Worm (Caenorhabditis elegans): ENCODE data around the gene W07G1.1.

DNA sequence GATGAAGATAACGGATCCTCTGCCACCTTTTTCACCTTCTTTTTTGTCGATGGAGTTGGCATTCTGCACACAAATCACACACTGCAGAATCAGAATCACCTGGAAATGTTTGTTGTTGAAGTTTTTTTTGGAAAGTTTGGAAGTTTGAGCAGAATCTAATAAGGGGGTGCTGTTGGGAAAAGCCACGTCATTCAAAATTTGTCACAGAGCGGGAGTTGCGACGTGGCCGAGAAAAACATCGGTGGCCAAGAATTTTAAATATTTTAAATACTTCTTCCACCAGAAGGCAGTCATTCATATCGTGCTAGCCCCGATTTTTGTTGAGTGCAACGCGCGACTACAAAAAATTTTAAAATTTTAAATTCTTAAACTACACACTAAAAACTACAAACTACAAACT, 22.9 kb upstream of the W07G1.1 start, which contains the start of gene rpi-1:
- TF ChIP-seq elt-3 (tag; optimal IDR thresholded peaks at IDR 0.05), result no peak
- TF ChIP-seq ceh-39 (tag; optimal IDR thresholded peaks at IDR 0.05), result no peak
- no peak for TF ChIP-seq M03D4.4 (tag; optimal IDR thresholded peaks at IDR 0.05)
- no peak for TF ChIP-seq ces-1 (GFP tag; optimal IDR thresholded peaks at IDR 0.05)
- no peak for TF ChIP-seq blmp-1 (tag; optimal IDR thresholded peaks at IDR 0.05)
- no peak for TF ChIP-seq lin-13 (tag; optimal IDR thresholded peaks at IDR 0.05)
- no peak for TF ChIP-seq bed-3 (GFP tag; optimal IDR thresholded peaks at IDR 0.05)
- TF ChIP-seq ztf-11 (tag; optimal IDR thresholded peaks at IDR 0.05), result no peak
- no peak for TF ChIP-seq snpc-4 (tag; optimal IDR thresholded peaks at IDR 0.05)
- TF ChIP-seq pha-4 (tag; optimal IDR thresholded peaks at IDR 0.05), result no peak
- TF ChIP-seq ham-2 (GFP tag; optimal IDR thresholded peaks at IDR 0.05), result no peak
- no peak for TF ChIP-seq mep-1 (tag; optimal IDR thresholded peaks at IDR 0.05)
